Comparison of ENCODE assay signal across 1 fruit fly cellular context in genomic region chrX:16085865-16086592, dm6.
A peak's percentile ranks its signal among the peaks of the same experiment; 100 is the strongest.
TF ChIP-seq lines count a peak whose summit lies in the region.

No protein-coding gene starts in this region.

TF ChIP-seq in whole organism, embryonic, 481 proteins besides CTCF, POLR2A, EP300 and RAD21 (continued from another document):
- TF ChIP-seq CG9932 (GFP tag; IDR thresholded peaks at IDR 0.05; lab: Robert Waterston, UW) (no peak), CG5180 (GFP tag; optimal IDR thresholded peaks at IDR 0.05; lab: Kevin White, UChicago) (no peak), HmgD (GFP tag; optimal IDR thresholded peaks at IDR 0.05; lab: Kevin White, UChicago) (no peak), CG8924 (tag; optimal IDR thresholded peaks at IDR 0.05; lab: Kevin White, UChicago) (no peak), cato (GFP tag; optimal IDR thresholded peaks at IDR 0.05; lab: Kevin White, UChicago; ENCODE audit: borderline replicate concordance) (no peak), zen (tag; optimal IDR thresholded peaks at IDR 0.05; lab: Kevin White, UChicago) (no peak), stwl (tag; optimal IDR thresholded peaks at IDR 0.05; lab: Kevin White, UChicago) (no peak), Sox100B (GFP tag; optimal IDR thresholded peaks at IDR 0.05; lab: Kevin White, UChicago) (peak; percentile 23), eve (GFP tag; optimal IDR thresholded peaks at IDR 0.05; lab: Kevin White, UChicago) (no peak), ac (GFP tag; optimal IDR thresholded peaks at IDR 0.05; lab: Kevin White, UChicago) (no peak), wek (GFP tag; optimal IDR thresholded peaks at IDR 0.05; lab: Kevin White, UChicago) (no peak), inv (GFP tag; IDR thresholded peaks at IDR 0.05; lab: Robert Waterston, UW; ENCODE audit: partially characterized antibody) (no peak), Bdp1 (GFP tag; optimal IDR thresholded peaks at IDR 0.05; lab: Kevin White, UChicago) (no peak), CG31224 (GFP tag; IDR thresholded peaks at IDR 0.05; lab: Robert Waterston, UW) (no peak), fu2 (GFP tag; optimal IDR thresholded peaks at IDR 0.05; lab: Kevin White, UChicago) (no peak), CG6813 (GFP tag; optimal IDR thresholded peaks at IDR 0.05; lab: Kevin White, UChicago) (no peak), pros (GFP tag; optimal IDR thresholded peaks at IDR 0.05; lab: Kevin White, UChicago) (no peak), CG14710 (tag; optimal IDR thresholded peaks at IDR 0.05; lab: Kevin White, UChicago) (peak; percentile 8), cad (GFP tag; optimal IDR thresholded peaks at IDR 0.05; lab: Kevin White, UChicago) (no peak), CG17802 (tag; optimal IDR thresholded peaks at IDR 0.05; lab: Kevin White, UChicago) (no peak), h (optimal IDR thresholded peaks at IDR 0.05; lab: Kevin White, UChicago) (no peak), NK7.1 (GFP tag; optimal IDR thresholded peaks at IDR 0.05; lab: Kevin White, UChicago) (no peak), Xbp1 (GFP tag; optimal IDR thresholded peaks at IDR 0.05; lab: Kevin White, UChicago) (peak; percentile 24), CG3847 (GFP tag; IDR thresholded peaks at IDR 0.05; lab: Robert Waterston, UW) (no peak), hbn (GFP tag; IDR thresholded peaks at IDR 0.05; lab: Robert Waterston, UW; ENCODE audit: partially characterized antibody) (no peak), CG12299 (tag; optimal IDR thresholded peaks at IDR 0.05; lab: Kevin White, UChicago) (no peak), Hsf (GFP tag; optimal IDR thresholded peaks at IDR 0.05; lab: Kevin White, UChicago) (peak; percentile 19), Sin3A (optimal IDR thresholded peaks at IDR 0.05; lab: Kevin White, UChicago) (no peak), mirr (GFP tag; optimal IDR thresholded peaks at IDR 0.05; lab: Kevin White, UChicago) (no peak), CG3281 (GFP tag; optimal IDR thresholded peaks at IDR 0.05; lab: Kevin White, UChicago) (peak; percentile 29), CG3407 (GFP tag; optimal IDR thresholded peaks at IDR 0.05; lab: Kevin White, UChicago) (no peak), Ets97D (GFP tag; optimal IDR thresholded peaks at IDR 0.05; lab: Kevin White, UChicago) (no peak), seq (GFP tag; IDR thresholded peaks at IDR 0.05; lab: Robert Waterston, UW) (no peak), CG18011 (GFP tag; optimal IDR thresholded peaks at IDR 0.05; lab: Kevin White, UChicago) (no peak), Deaf1 (tag; optimal IDR thresholded peaks at IDR 0.05; lab: Kevin White, UChicago) (peak; percentile 90), Ada2b (GFP tag; IDR thresholded peaks at IDR 0.05; lab: Robert Waterston, UW) (peak; percentile 39; the same call in 1 of the 2 replicates), nerfin-2 (GFP tag; IDR thresholded peaks at IDR 0.05; lab: Robert Waterston, UW; ENCODE audit: partially characterized antibody) (no peak), CG33557 (GFP tag; optimal IDR thresholded peaks at IDR 0.05; lab: Kevin White, UChicago) (no peak), da (GFP tag; optimal IDR thresholded peaks at IDR 0.05; lab: Kevin White, UChicago) (no peak), CG3726 (GFP tag; IDR thresholded peaks at IDR 0.05; lab: Robert Waterston, UW) (no peak), nerfin-1 (tag; optimal IDR thresholded peaks at IDR 0.05; lab: Kevin White, UChicago) (no peak), CG11398 (GFP tag; optimal IDR thresholded peaks at IDR 0.05; lab: Kevin White, UChicago) (no peak), CG4404 (GFP tag; IDR thresholded peaks at IDR 0.05; lab: Robert Waterston, UW) (0 out of 2 replicates have a peak, but pooled peaks have one; percentile 14), CG14441 (GFP tag; IDR thresholded peaks at IDR 0.05; lab: Robert Waterston, UW) (no peak), run (tag; optimal IDR thresholded peaks at IDR 0.05; lab: Kevin White, UChicago) (no peak), CG2889 (GFP tag; IDR thresholded peaks at IDR 0.05; lab: Robert Waterston, UW) (no peak), mam (GFP tag; optimal IDR thresholded peaks at IDR 0.05; lab: Kevin White, UChicago) (peak; percentile 18), Camta (GFP tag; optimal IDR thresholded peaks at IDR 0.05; lab: Kevin White, UChicago) (peak; percentile 13), Dp (GFP tag; optimal IDR thresholded peaks at IDR 0.05; lab: Kevin White, UChicago) (no peak), HLHmδ (GFP tag; optimal IDR thresholded peaks at IDR 0.05; lab: Kevin White, UChicago) (no peak), ato (GFP tag; IDR thresholded peaks at IDR 0.05; lab: Robert Waterston, UW; ENCODE audit: partially characterized antibody) (no peak), zf30C (GFP tag; optimal IDR thresholded peaks at IDR 0.05; lab: Kevin White, UChicago) (peak; percentile 38), TFAM (GFP tag; optimal IDR thresholded peaks at IDR 0.05; lab: Kevin White, UChicago) (no peak), CG32532 (GFP tag; IDR thresholded peaks at IDR 0.05; lab: Robert Waterston, UW) (peak; percentile 50; the same call in 1 of the 2 replicates), psq (GFP tag; optimal IDR thresholded peaks at IDR 0.05; lab: Kevin White, UChicago) (no peak), Med (GFP tag; lab: Kevin White, UChicago) (peak; percentile 75), hkb (optimal IDR thresholded peaks at IDR 0.05; lab: Kevin White, UChicago) (no peak), hkb (GFP tag; IDR thresholded peaks at IDR 0.05; lab: Robert Waterston, UW) (peak; percentile 53; the same call in 1 of the 2 replicates), ssp (GFP tag; IDR thresholded peaks at IDR 0.05; lab: Robert Waterston, UW) (no peak), MTF-1 (GFP tag; optimal IDR thresholded peaks at IDR 0.05; lab: Kevin White, UChicago; ENCODE audit: borderline replicate concordance) (no peak), CG4730 (GFP tag; IDR thresholded peaks at IDR 0.05; lab: Robert Waterston, UW) (no peak), Elba2 (GFP tag; optimal IDR thresholded peaks at IDR 0.05; lab: Kevin White, UChicago) (no peak), CG18619 (GFP tag; optimal IDR thresholded peaks at IDR 0.05; lab: Kevin White, UChicago) (peak; percentile 31), CG3163 (GFP tag; optimal IDR thresholded peaks at IDR 0.05; lab: Kevin White, UChicago) (peak; percentile 29), D19B (GFP tag; optimal IDR thresholded peaks at IDR 0.05; lab: Kevin White, UChicago) (no peak), CG17359 (tag; optimal IDR thresholded peaks at IDR 0.05; lab: Kevin White, UChicago) (peak; percentile 22), pnt (GFP tag; optimal IDR thresholded peaks at IDR 0.05; lab: Kevin White, UChicago) (no peak), nau (GFP tag; optimal IDR thresholded peaks at IDR 0.05; lab: Kevin White, UChicago) (no peak), CG32772 (GFP tag; IDR thresholded peaks at IDR 0.05; lab: Robert Waterston, UW) (no peak), ewg (GFP tag; optimal IDR thresholded peaks at IDR 0.05; lab: Kevin White, UChicago) (peak; percentile 49), Gsc (GFP tag; IDR thresholded peaks at IDR 0.05; lab: Robert Waterston, UW) (no peak), slp2 (GFP tag; optimal IDR thresholded peaks at IDR 0.05; lab: Kevin White, UChicago) (no peak), CG15479 (GFP tag; optimal IDR thresholded peaks at IDR 0.05; lab: Kevin White, UChicago) (no peak), CG10431 (GFP tag; optimal IDR thresholded peaks at IDR 0.05; lab: Kevin White, UChicago) (no peak), CG12071 (GFP tag; optimal IDR thresholded peaks at IDR 0.05; lab: Kevin White, UChicago) (no peak), fd3F (GFP tag; optimal IDR thresholded peaks at IDR 0.05; lab: Kevin White, UChicago) (no peak), CG6765 (GFP tag; optimal IDR thresholded peaks at IDR 0.05; lab: Kevin White, UChicago) (no peak), CG2199 (GFP tag; IDR thresholded peaks at IDR 0.05; lab: Robert Waterston, UW) (no peak), sisA (GFP tag; IDR thresholded peaks at IDR 0.05; lab: Robert Waterston, UW) (no peak), Side (GFP tag; optimal IDR thresholded peaks at IDR 0.05; lab: Kevin White, UChicago) (no peak), Ets65A (GFP tag; lab: Kevin White, UChicago) (peak; percentile 81), croc (GFP tag; conservative IDR thresholded peaks at IDR 0.05; lab: Robert Waterston, UW) (no peak; the same call in 2 of the 3 replicates)
TF ChIP-seq in whole organism, embryonic: peak in this region for 74.
